Worm (Caenorhabditis elegans) whole organism, L2 larva: Measurements from ENCODE around the gene aptf-4.

Source experiments
- aly-2 ChIP-seq: fragments of 150-350 bp; optimal IDR thresholded peaks from 2 replicates; lab custom pipeline; 2014; ENCODE audit warnings: missing biosample characterization, missing genetic modification characterization
- ceh-16 ChIP-seq: fragments of 150-350 bp; optimal IDR thresholded peaks from 2 replicates; lab custom pipeline; 2014; ENCODE audit warnings: missing biosample characterization, missing genetic modification characterization
- gmeb-1 ChIP-seq: fragments of 150-350 bp; optimal IDR thresholded peaks from 2 replicates; lab custom pipeline; 2014; ENCODE audit warnings: missing biosample characterization, missing genetic modification characterization
- lsy-2 ChIP-seq, 2 experiments: fragments of 150-350 bp in 1 of 2; sonication (generic microtip) in 1 of 2; optimal IDR thresholded peaks; 2 replicates each; lab custom pipeline; 2014 to 2017; ENCODE audit warnings: missing biosample characterization in 2 of 2, missing genetic modification characterization in 2 of 2
- unc-39 ChIP-seq: fragments of 150-350 bp; optimal IDR thresholded peaks from 2 replicates; lab custom pipeline; 2014; ENCODE audit warnings: missing biosample characterization, missing genetic modification characterization
- zag-1 ChIP-seq: fragments of 150-350 bp; optimal IDR thresholded peaks from 2 replicates; lab custom pipeline; 2014; ENCODE audit warnings: missing biosample characterization, missing genetic modification characterization

- TF ChIP-seq ceh-16 (tag; lab: Kevin White, UChicago) (no peak), gmeb-1 (no peak), aly-2 (tag; lab: Kevin White, UChicago) (no peak), zag-1 (no peak), unc-39 (no peak), lsy-2 (tag; optimal IDR thresholded peaks at IDR 0.05; lab: Kevin White, UChicago) (no peak)
Observed at ce11 chrII:8634386-8634785, 43.6 kb downstream of the aptf-4 start, which contains the start of gene cutl-12.
